Fruit fly (Drosophila melanogaster) whole organism, wandering third instar larva: ENCODE measurements around the gene mri.

Experiments
- Abd-B ChIP-seq: fragments of >200 bp; optimal IDR thresholded peaks from 2 replicates; lab custom pipeline; 2017; ENCODE audit warnings: missing biosample characterization, missing genetic modification characterization
- Dfd ChIP-seq: fragments of >200 bp; optimal IDR thresholded peaks from 2 replicates; lab custom pipeline; 2017; ENCODE audit warnings: missing biosample characterization, missing genetic modification characterization
- Hnf4 ChIP-seq: fragments of 200-800 bp; sonication (Bioruptor generic); optimal IDR thresholded peaks from 2 replicates; lab custom pipeline; 2016; ENCODE audit warnings: missing biosample characterization, mild to moderate bottlenecking, missing genetic modification characterization
- OdsH ChIP-seq: fragments of 200-800 bp; sonication (Bioruptor generic); optimal IDR thresholded peaks from 2 replicates; lab custom pipeline; 2016; ENCODE audit warnings: missing biosample characterization, mild to moderate bottlenecking, missing genetic modification characterization
- Sp1 ChIP-seq: fragments of 200-800 bp; sonication (Bioruptor generic); optimal IDR thresholded peaks from 3 replicates; lab custom pipeline; 2019; ENCODE audit warnings: missing biosample characterization, mild to moderate bottlenecking, missing genetic modification characterization, moderate library complexity
- dsf ChIP-seq: sonication (Bioruptor generic); optimal IDR thresholded peaks from 2 replicates; lab custom pipeline; 2016; ENCODE audit warnings: missing biosample characterization, missing genetic modification characterization, borderline replicate concordance
- sage ChIP-seq: fragments of 200-800 bp; sonication (Bioruptor generic); optimal IDR thresholded peaks from 2 replicates; lab custom pipeline; 2016; ENCODE audit warnings: missing biosample characterization, mild to moderate bottlenecking, missing genetic modification characterization

DNA sequence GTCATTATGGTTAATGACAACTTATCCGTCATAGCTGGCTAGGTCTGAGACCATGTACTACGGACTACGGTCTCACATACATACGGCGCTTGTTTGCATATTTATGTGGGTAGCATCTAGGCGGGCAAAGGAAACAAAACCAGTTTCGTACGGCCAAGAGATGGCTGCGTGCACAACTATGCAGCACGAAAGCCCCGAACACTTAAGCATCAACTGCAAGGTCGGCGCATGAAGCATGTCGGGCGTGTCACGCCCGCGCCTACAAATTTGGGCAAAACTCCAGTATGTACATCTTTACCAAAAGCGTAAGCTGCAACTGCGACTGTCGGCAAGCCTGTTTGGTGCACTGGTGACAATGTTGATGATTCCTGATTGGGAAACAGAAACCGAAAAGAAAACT is 22.0 kb upstream of the mri start:
- no peak for TF ChIP-seq Hnf4
- TF ChIP-seq OdsH, result no peak
- TF ChIP-seq dsf (GFP tag; lab: Kevin White, UChicago), result no peak
- TF ChIP-seq Sp1 (GFP tag; lab: Kevin White, UChicago), result no peak
- TF ChIP-seq Abd-B (GFP tag; lab: Kevin White, UChicago), result no peak
- TF ChIP-seq Dfd (GFP tag; lab: Kevin White, UChicago), result no peak
- TF ChIP-seq sage (GFP tag; lab: Kevin White, UChicago), result no peak
